Worm (Caenorhabditis elegans) whole organism, L4 larva: ENCODE measurements around the gene skr-19.
A peak's percentile ranks its signal among the peaks of the same experiment; 100 is the strongest.

Experiments used
- F49E8.2 ChIP-seq: sonication (generic microtip); optimal IDR thresholded peaks from 2 replicates; lab custom pipeline; 2016; ENCODE audit warnings: missing compliant biosample characterization, mild to moderate bottlenecking, missing genetic modification characterization, borderline replicate concordance
- R02D3.7 ChIP-seq: fragments of 150-350 bp; sonication (generic microtip); optimal IDR thresholded peaks from 3 replicates; lab custom pipeline; 2014; ENCODE audit warnings: missing biosample characterization, missing genetic modification characterization
- T26A8.4 ChIP-seq: fragments of 200-800 bp; sonication (Bioruptor generic); IDR thresholded peaks from 2 replicates; pipeline ENCODE4 v1.3.6; 2022; ENCODE audit warnings: missing genetic modification characterization, missing compliant biosample characterization
- Y75B8A.6 ChIP-seq: fragments of 200-800 bp; sonication (Bioruptor generic); IDR thresholded peaks from 2 replicates; pipeline ENCODE4 v1.3.6; 2022; ENCODE audit warnings: missing genetic modification reagents, missing genetic modification characterization, missing compliant biosample characterization
- ZK337.2 ChIP-seq: fragments of 200-800 bp; sonication (Bioruptor generic); IDR thresholded peaks from 2 replicates; pipeline ENCODE4 v1.3.6; 2022; ENCODE audit warnings: missing genetic modification reagents, missing genetic modification characterization, missing compliant biosample characterization
- ZK546.5 ChIP-seq, 2 experiments: sonication (generic microtip); optimal IDR thresholded peaks; 2 replicates each; lab custom pipeline; 2017; ENCODE audit warnings: missing biosample characterization in 2 of 2, missing genetic modification characterization in 2 of 2
- ceh-20 ChIP-seq: fragments of 200-800 bp; sonication (Bioruptor generic); IDR thresholded peaks from 2 replicates; pipeline ENCODE4 v1.3.6; 2022; ENCODE audit warnings: missing genetic modification reagents, missing genetic modification characterization, missing compliant biosample characterization
- ceh-28 ChIP-seq: fragments of 150-350 bp; optimal IDR thresholded peaks from 2 replicates; lab custom pipeline; 2014; ENCODE audit warnings: missing biosample characterization, missing genetic modification reagents, missing genetic modification characterization
- cey-2 ChIP-seq: sonication (generic microtip); optimal IDR thresholded peaks from 3 replicates; lab custom pipeline; 2017; ENCODE audit warnings: missing genetic modification characterization, mild to moderate bottlenecking, missing compliant biosample characterization, antibody characterized with exemption, borderline replicate concordance; ENCODE audit not compliant: insufficient read depth
- ctbp-1 ChIP-seq: fragments of 200-800 bp; sonication (Bioruptor generic); IDR thresholded peaks from 2 replicates; pipeline ENCODE4 v1.3.6; 2022; ENCODE audit warnings: missing genetic modification reagents, missing genetic modification characterization, missing compliant biosample characterization
- duxl-1 ChIP-seq: sonication (generic microtip); optimal IDR thresholded peaks from 2 replicates; lab custom pipeline; 2016; ENCODE audit warnings: mild to moderate bottlenecking, missing genetic modification characterization, moderate library complexity, missing compliant biosample characterization; ENCODE audit not compliant: poor library complexity
- dve-1 ChIP-seq: sonication (generic microtip); optimal IDR thresholded peaks from 2 replicates; lab custom pipeline; 2017; ENCODE audit warnings: antibody characterized with exemption, mild to moderate bottlenecking, missing genetic modification characterization, missing compliant biosample characterization; ENCODE audit not compliant: insufficient read depth
- egl-27 ChIP-seq: sonication (generic microtip); optimal IDR thresholded peaks from 3 replicates; lab custom pipeline; 2017; ENCODE audit warnings: missing biosample characterization, missing genetic modification reagents, missing genetic modification characterization
- egl-43 ChIP-seq: fragments of 200-800 bp; sonication (Bioruptor generic); IDR thresholded peaks from 2 replicates; pipeline ENCODE4 v1.3.6; 2022; ENCODE audit warnings: missing genetic modification reagents, missing genetic modification characterization, missing compliant biosample characterization
- hif-1 ChIP-seq, 2 experiments: sonication (generic microtip); optimal IDR thresholded peaks; 2 replicates each; lab custom pipeline; 2016 to 2017; ENCODE audit warnings: missing compliant biosample characterization in 2 of 2, missing genetic modification characterization in 2 of 2, missing genetic modification reagents in 2 of 2, missing genotype in 2 of 2, mild to moderate bottlenecking in 1 of 2
- hlh-11 ChIP-seq: fragments of 200-800 bp; sonication (Bioruptor generic); optimal IDR thresholded peaks from 2 replicates; lab custom pipeline; 2018; ENCODE audit warnings: mild to moderate bottlenecking, missing genetic modification characterization, missing compliant biosample characterization
- hlh-30 ChIP-seq: sonication (generic microtip); optimal IDR thresholded peaks from 2 replicates; lab custom pipeline; 2017; ENCODE audit warnings: antibody characterized with exemption, mild to moderate bottlenecking, missing genetic modification characterization, missing compliant biosample characterization; ENCODE audit not compliant: insufficient read depth
- hmg-1.1 ChIP-seq: fragments of 200-800 bp; sonication (Bioruptor generic); IDR thresholded peaks from 2 replicates; pipeline ENCODE4 v1.3.6; 2022; ENCODE audit warnings: missing genetic modification reagents, missing genetic modification characterization, missing compliant biosample characterization
- lim-7 ChIP-seq: fragments of 200-800 bp; sonication (Bioruptor generic); IDR thresholded peaks from 2 replicates; pipeline ENCODE4 v1.3.6; 2022; ENCODE audit warnings: missing genetic modification characterization, missing compliant biosample characterization
- lin-1 ChIP-seq: fragments of 200-800 bp; sonication (Bioruptor generic); IDR thresholded peaks from 2 replicates; pipeline ENCODE4 v1.3.6; 2022; ENCODE audit warnings: missing genetic modification reagents, missing genetic modification characterization, missing compliant biosample characterization
- lin-13 ChIP-seq: fragments of 150-350 bp; optimal IDR thresholded peaks from 2 replicates; lab custom pipeline; 2014; ENCODE audit warnings: missing biosample characterization, missing genetic modification reagents, missing genetic modification characterization
- lin-29 ChIP-seq: fragments of 200-800 bp; sonication (Bioruptor generic); IDR thresholded peaks from 2 replicates; pipeline ENCODE4 v1.3.6; 2022; ENCODE audit warnings: missing genetic modification reagents, missing genetic modification characterization, missing compliant biosample characterization
- lin-39 ChIP-seq: fragments of 150-350 bp; optimal IDR thresholded peaks from 2 replicates; lab custom pipeline; 2014; ENCODE audit warnings: missing biosample characterization, missing genetic modification reagents, missing genetic modification characterization
- lsy-2 ChIP-seq, 2 experiments: fragments of 150-350 bp in 1 of 2; sonication (generic microtip) in 1 of 2; optimal IDR thresholded peaks; 2 replicates each; lab custom pipeline; 2014 to 2017; ENCODE audit warnings: missing biosample characterization in 2 of 2, missing genetic modification characterization in 2 of 2
- madf-5 ChIP-seq, 2 experiments: fragments of 200-800 bp; sonication (Bioruptor generic); IDR thresholded peaks; 2 replicates each; pipeline ENCODE4 v1.3.6; 2022; ENCODE audit warnings: missing compliant biosample characterization in 2 of 2, missing genetic modification characterization in 2 of 2
- mdt-29 ChIP-seq: fragments of 200-800 bp; sonication (Bioruptor generic); IDR thresholded peaks from 2 replicates; pipeline ENCODE4 v1.3.6; 2022; ENCODE audit warnings: missing genetic modification reagents, missing genetic modification characterization, missing compliant biosample characterization
- mep-1 ChIP-seq: fragments of 150-350 bp; sonication (generic microtip); optimal IDR thresholded peaks from 3 replicates; lab custom pipeline; 2014; ENCODE audit warnings: missing biosample characterization, missing genetic modification characterization
- mes-2 ChIP-seq: sonication (generic microtip); optimal IDR thresholded peaks from 2 replicates; lab custom pipeline; 2016; ENCODE audit warnings: missing genotype, mild to moderate bottlenecking, missing genetic modification characterization, missing compliant biosample characterization; ENCODE audit not compliant: poor library complexity, severe bottlenecking
- nhr-10 ChIP-seq: fragments of 150-350 bp; optimal IDR thresholded peaks from 2 replicates; lab custom pipeline; 2014; ENCODE audit warnings: missing biosample characterization, missing genetic modification characterization
- nhr-237 ChIP-seq: sonication (generic microtip); optimal IDR thresholded peaks from 2 replicates; lab custom pipeline; 2017; ENCODE audit warnings: missing biosample characterization, missing genetic modification characterization
- nhr-25 ChIP-seq: sonication (generic microtip); optimal IDR thresholded peaks from 2 replicates; lab custom pipeline; 2017; ENCODE audit warnings: missing genetic modification characterization, mild to moderate bottlenecking, missing compliant biosample characterization, antibody characterized with exemption, moderate library complexity, borderline replicate concordance; ENCODE audit not compliant: insufficient read depth
- nhr-28 ChIP-seq: fragments of 150-350 bp; optimal IDR thresholded peaks from 2 replicates; lab custom pipeline; 2014; ENCODE audit warnings: missing biosample characterization, missing genetic modification characterization
- nhr-42 ChIP-seq: fragments of 200-800 bp; sonication (Bioruptor generic); IDR thresholded peaks from 2 replicates; pipeline ENCODE4 v1.3.6; 2022; ENCODE audit warnings: missing genetic modification characterization, missing compliant biosample characterization
- nhr-6 ChIP-seq: fragments of 150-350 bp; optimal IDR thresholded peaks from 2 replicates; lab custom pipeline; 2014; ENCODE audit warnings: missing biosample characterization, missing genetic modification characterization
- php-3 ChIP-seq: fragments of 200-800 bp; sonication (Bioruptor generic); IDR thresholded peaks from 2 replicates; pipeline ENCODE4 v1.3.6; 2022; ENCODE audit warnings: missing genetic modification reagents, missing genetic modification characterization, missing compliant biosample characterization
- pqm-1 ChIP-seq: sonication (generic microtip); optimal IDR thresholded peaks from 2 replicates; lab custom pipeline; 2017; ENCODE audit warnings: missing biosample characterization, missing genetic modification characterization
- saeg-2 ChIP-seq: fragments of 200-800 bp; sonication (Bioruptor generic); IDR thresholded peaks from 2 replicates; pipeline ENCODE4 v1.3.6; 2022; ENCODE audit warnings: missing genetic modification reagents, missing genetic modification characterization, missing compliant biosample characterization
- set-16 ChIP-seq: fragments of 200-800 bp; sonication (Bioruptor generic); IDR thresholded peaks from 2 replicates; pipeline ENCODE4 v1.3.6; 2022; ENCODE audit warnings: missing genetic modification reagents, missing genetic modification characterization, missing compliant biosample characterization
- skn-1 ChIP-seq: fragments of 150-350 bp; optimal IDR thresholded peaks from 2 replicates; lab custom pipeline; 2014; ENCODE audit warnings: missing biosample characterization, missing genetic modification characterization
- snpc-1.2 ChIP-seq: fragments of 200-800 bp; sonication (Bioruptor generic); IDR thresholded peaks from 2 replicates; pipeline ENCODE4 v1.3.6; 2022; ENCODE audit warnings: missing genetic modification reagents, missing genetic modification characterization, missing compliant biosample characterization
- spr-3 ChIP-seq: fragments of 200-800 bp; sonication (Bioruptor generic); optimal IDR thresholded peaks from 2 replicates; lab custom pipeline; 2018; ENCODE audit warnings: mild to moderate bottlenecking, missing genetic modification characterization, missing compliant biosample characterization
- unc-39 ChIP-seq: sonication (generic microtip); optimal IDR thresholded peaks from 2 replicates; lab custom pipeline; 2017; ENCODE audit warnings: missing biosample characterization, missing genetic modification characterization
- unc-62 ChIP-seq, 3 experiments: fragments of 150-350 bp in 1 of 3; sonication (generic microtip); optimal IDR thresholded peaks in 2 of 3; peaks in 1 of 3; 1 replicate in 1 of 3; 2 replicates in 2 of 3; lab custom pipeline; 2014 to 2017; ENCODE audit warnings: missing biosample characterization in 3 of 3, missing genetic modification characterization in 3 of 3, missing genetic modification reagents in 3 of 3, missing genotype in 1 of 3
- zip-11 ChIP-seq: fragments of 200-800 bp; sonication (Bioruptor generic); IDR thresholded peaks from 2 replicates; pipeline ENCODE4 v1.3.6; 2022; ENCODE audit warnings: missing genetic modification characterization, missing compliant biosample characterization

The skr-19 gene

DNA sequence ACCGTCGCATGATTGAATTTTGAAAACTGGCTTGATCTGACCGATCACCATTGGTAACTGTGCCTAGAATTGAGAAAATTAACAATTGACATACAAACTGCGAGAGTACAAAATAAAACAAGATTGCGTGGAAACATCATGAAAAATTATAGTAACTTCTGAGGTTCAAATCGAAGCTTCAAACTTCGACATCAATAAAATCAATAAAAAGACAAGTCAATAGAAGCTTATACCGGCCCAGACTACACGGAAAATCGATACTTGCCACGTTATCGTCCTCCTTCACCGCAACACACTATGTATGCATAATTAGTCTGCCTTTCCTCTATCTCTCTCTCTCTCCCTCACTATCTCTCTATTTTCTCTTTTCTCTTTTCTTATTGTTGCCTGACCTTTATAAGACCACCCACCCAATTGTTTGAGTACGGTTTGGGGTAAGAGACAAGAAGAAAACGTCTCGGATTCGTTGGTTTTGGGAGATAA lies 2.1 kb upstream of the skr-19 start, which contains the start of gene skr-21:
skr-21 (minus strand) TSS at position 51 of the 483 bp plus-strand sequence.
- peak; percentile 64 for TF ChIP-seq ceh-28 (tag; lab: Kevin White, UChicago)
- peak; percentile 32 for TF ChIP-seq nhr-6 (tag; lab: Kevin White, UChicago)
- TF ChIP-seq dve-1 (tag; lab: Kevin White, UChicago), result peak; percentile 5
- no peak for TF ChIP-seq cey-2 (tag; lab: Kevin White, UChicago)
- TF ChIP-seq, all 104 proteins: peak for 3

DNA sequence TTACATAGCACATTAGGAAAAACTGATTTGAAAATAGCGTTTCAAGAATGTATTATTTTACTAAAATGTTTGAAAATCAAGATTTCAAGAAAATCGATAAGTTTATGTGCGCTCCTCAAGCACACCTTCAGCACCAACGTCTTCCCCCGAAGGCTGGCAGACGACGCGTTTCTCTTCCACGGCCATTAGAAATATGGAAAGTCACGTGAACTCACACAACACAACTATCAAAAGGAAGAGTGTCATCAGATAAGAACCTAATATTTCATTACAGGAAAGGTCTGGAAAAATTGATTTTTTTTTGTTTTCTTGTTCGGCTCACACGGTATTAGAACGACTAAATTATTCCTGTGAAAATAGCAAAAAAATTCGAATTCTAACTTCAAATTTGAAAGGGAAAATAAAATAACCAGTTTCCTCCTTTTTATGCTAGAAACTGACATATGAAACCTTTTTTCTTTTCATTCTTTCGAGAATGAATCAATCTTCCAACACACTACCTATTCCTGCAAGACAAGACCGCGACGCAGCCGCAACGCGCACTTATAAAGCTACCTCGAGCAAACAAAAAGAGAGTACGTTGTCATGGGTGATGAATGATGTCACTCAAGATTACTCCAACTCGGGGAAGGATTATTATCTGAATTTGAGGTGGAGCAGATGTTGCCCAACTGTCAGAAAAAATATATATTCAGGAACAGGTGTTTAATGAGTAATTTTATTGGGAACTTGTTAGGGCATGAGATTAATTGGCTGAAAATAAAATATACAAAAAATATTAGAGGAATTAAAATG lies 800 bp upstream of the skr-19 start:
- TF ChIP-seq egl-27 (tag; lab: Kevin White, UChicago), result no peak
- TF ChIP-seq ceh-28 (tag; lab: Kevin White, UChicago), result no peak
- TF ChIP-seq lin-13, result no peak
- TF ChIP-seq lin-29 (GFP tag; lab: Robert Waterston, UW), result no peak
- no peak for TF ChIP-seq T26A8.4
- no peak for TF ChIP-seq lin-39 (tag; lab: Kevin White, UChicago)
- no peak for TF ChIP-seq spr-3 (GFP tag; lab: Kevin White, UChicago)
- no peak for TF ChIP-seq nhr-42 (GFP tag; lab: Robert Waterston, UW)
- TF ChIP-seq pqm-1 (tag; lab: Kevin White, UChicago), result peak; percentile 13
- no peak for TF ChIP-seq duxl-1 (tag; lab: Kevin White, UChicago)
- TF ChIP-seq set-16 (GFP tag; lab: Robert Waterston, UW), result no peak
- TF ChIP-seq ZK546.5 (tag; optimal IDR thresholded peaks at IDR 0.05; lab: Kevin White, UChicago), result no peak
- TF ChIP-seq snpc-1.2, result no peak
- TF ChIP-seq dve-1 (tag; lab: Kevin White, UChicago), result peak; percentile 32
- no peak for TF ChIP-seq zip-11 (GFP tag; lab: Robert Waterston, UW)
- TF ChIP-seq R02D3.7 (tag; lab: Kevin White, UChicago), result no peak
- no peak for TF ChIP-seq ctbp-1 (GFP tag; lab: Robert Waterston, UW)
- TF ChIP-seq ZK337.2 (GFP tag; lab: Robert Waterston, UW), result no peak
- TF ChIP-seq ceh-20 (GFP tag; lab: Robert Waterston, UW), result no peak
- TF ChIP-seq hif-1 (tag; optimal IDR thresholded peaks at IDR 0.05; lab: Kevin White, UChicago), result peak in 1 of 2 experiments; percentile 26
- no peak for TF ChIP-seq F49E8.2 (tag; lab: Kevin White, UChicago)
- no peak for TF ChIP-seq mdt-29
- no peak for TF ChIP-seq unc-39 (tag; lab: Kevin White, UChicago)
- TF ChIP-seq nhr-6 (tag; lab: Kevin White, UChicago), result peak; percentile 40
- TF ChIP-seq mes-2, result peak; percentile 61
- TF ChIP-seq skn-1, result no peak
- no peak for TF ChIP-seq Y75B8A.6 (GFP tag; lab: Robert Waterston, UW)
- peak; percentile 46 for TF ChIP-seq nhr-28 (tag; lab: Kevin White, UChicago)
- TF ChIP-seq lsy-2 (tag; optimal IDR thresholded peaks at IDR 0.05; lab: Kevin White, UChicago), result peak in 1 of 2 experiments; percentile 36
- no peak for TF ChIP-seq nhr-25 (tag; lab: Kevin White, UChicago)
- peak in 1 of 2 experiments; percentile 93 for TF ChIP-seq unc-62 (GFP tag; optimal IDR thresholded peaks at IDR 0.05 in 1 of 2; lab: Kevin White, UChicago)
- TF ChIP-seq unc-62 (tag; optimal IDR thresholded peaks at IDR 0.05; lab: Kevin White, UChicago), result no peak
- no peak for TF ChIP-seq nhr-10 (tag; lab: Kevin White, UChicago)
- no peak for TF ChIP-seq egl-43
- peak; percentile 55 for TF ChIP-seq hlh-11 (tag; lab: Kevin White, UChicago)
- no peak for TF ChIP-seq lin-1 (GFP tag; lab: Robert Waterston, UW)
- peak; percentile 90 for TF ChIP-seq hlh-30 (tag; lab: Kevin White, UChicago)
- 0 out of 2 replicates have a peak, but pooled peaks have one; percentile 33 for TF ChIP-seq php-3 (GFP tag; lab: Robert Waterston, UW)
- TF ChIP-seq mep-1 (tag; lab: Kevin White, UChicago), result peak; percentile 48
- TF ChIP-seq lim-7, result no peak
- TF ChIP-seq madf-5 (GFP tag; IDR thresholded peaks at IDR 0.05; lab: Robert Waterston, UW), result no peak
- no peak for TF ChIP-seq saeg-2 (GFP tag; lab: Robert Waterston, UW)
- no peak for TF ChIP-seq nhr-237 (tag; lab: Kevin White, UChicago)
- peak; percentile 17; the same call in 1 of the 2 replicates for TF ChIP-seq hmg-1.1 (GFP tag; lab: Robert Waterston, UW)
